Worm (Caenorhabditis elegans): ENCODE data around the gene T05E12.9.

ce11 chrV:17098669-17099068 lies 16.1 kb upstream of the T05E12.9 start, which contains the start of the genes ZK218.3 and ZK218.4:
- TF ChIP-seq him-1 (tag; optimal IDR thresholded peaks at IDR 0.05) (no peak), dao-5 (tag; optimal IDR thresholded peaks at IDR 0.05) (no peak), W03F9.2 (tag; optimal IDR thresholded peaks at IDR 0.05) (no peak)

All from whole organism, L4/young adult.